Worm (Caenorhabditis elegans): ENCODE data around the gene F13A2.4.

DNA sequence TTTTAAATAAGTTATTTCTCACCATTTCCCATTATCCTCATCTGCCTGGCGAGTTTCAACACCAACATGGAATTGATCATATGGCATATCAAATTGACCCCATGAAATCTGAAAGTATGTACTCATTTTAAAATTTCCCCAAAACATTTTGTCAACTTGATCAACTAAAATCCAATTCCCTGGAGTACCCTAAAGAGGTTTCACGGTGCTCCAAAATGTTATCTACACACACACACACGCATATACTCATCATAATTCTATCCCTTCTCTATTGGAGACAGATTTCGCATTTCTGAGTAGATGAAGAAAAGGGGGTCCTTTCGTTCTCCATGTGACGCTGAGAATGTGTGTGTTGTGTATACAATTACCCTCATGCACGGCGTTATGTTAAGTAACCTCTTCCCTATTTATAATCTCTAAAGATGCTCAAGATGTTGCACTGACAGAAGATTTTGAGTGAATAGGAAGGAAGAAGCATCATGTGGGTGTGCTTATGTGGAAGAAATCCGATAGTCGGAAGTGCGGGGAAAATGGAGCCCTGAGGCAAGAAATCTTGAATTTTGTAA, 43.9 kb downstream of the F13A2.4 start:
- TF ChIP-seq R02D3.7 (tag; optimal IDR thresholded peaks at IDR 0.05): no peak
- TF ChIP-seq gmeb-1 (tag; optimal IDR thresholded peaks at IDR 0.05): no peak
- TF ChIP-seq aly-2 (tag; optimal IDR thresholded peaks at IDR 0.05): no peak
- no peak for TF ChIP-seq ztf-11 (tag; optimal IDR thresholded peaks at IDR 0.05)
- no peak for TF ChIP-seq egl-27 (tag; optimal IDR thresholded peaks at IDR 0.05)

All from whole organism, L2 larva.